Fruit fly (Drosophila melanogaster): Measurements from ENCODE around the gene CG33642.

DNA sequence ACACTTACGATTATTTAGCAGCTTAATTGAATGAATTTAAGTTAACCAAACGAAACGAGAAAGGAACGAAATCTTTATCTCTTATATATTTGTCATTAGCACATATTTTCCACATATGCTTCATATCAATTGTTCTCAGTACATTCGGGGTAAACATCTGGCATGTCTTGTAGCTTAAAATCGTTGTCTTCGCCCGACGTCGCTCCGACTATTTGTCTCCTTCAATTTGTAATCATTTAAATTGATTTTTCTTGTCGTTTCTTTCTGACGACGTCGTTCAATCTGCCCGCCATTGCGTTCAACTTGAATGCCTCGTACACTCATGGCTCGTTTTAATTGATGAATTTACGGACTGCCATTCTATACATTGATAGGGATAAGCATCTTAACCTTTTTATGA is 40.2 kb downstream of the CG33642 start:
- TF ChIP-seq nom (GFP tag; optimal IDR thresholded peaks at IDR 0.05) (no peak), Gug (GFP tag; IDR thresholded peaks at IDR 0.05) (no peak), dmrt99B (tag; optimal IDR thresholded peaks at IDR 0.05) (no peak), hth (optimal IDR thresholded peaks at IDR 0.05) (no peak), CG12659 (GFP tag; optimal IDR thresholded peaks at IDR 0.05) (no peak), Dfd (GFP tag; optimal IDR thresholded peaks at IDR 0.05) (no peak), CG3995 (GFP tag; optimal IDR thresholded peaks at IDR 0.05) (no peak), ERR (GFP tag; optimal IDR thresholded peaks at IDR 0.05) (no peak), usp (GFP tag; optimal IDR thresholded peaks at IDR 0.05) (no peak), CG15073 (GFP tag; optimal IDR thresholded peaks at IDR 0.05) (no peak), pan (optimal IDR thresholded peaks at IDR 0.05) (no peak), pan (GFP tag; optimal IDR thresholded peaks at IDR 0.05 in 1 of 2, IDR thresholded peaks at IDR 0.05 in 1 of 2) (no peak), Hr39 (optimal IDR thresholded peaks at IDR 0.05) (no peak), repo (GFP tag; optimal IDR thresholded peaks at IDR 0.05) (no peak)

Measured in whole organism, embryonic.